Fruit fly (Drosophila melanogaster): Measurements from ENCODE around the gene CG9953.

Gene CG9953

dm6 chr3L:6943204-6943947, 26.1 kb upstream of the CG9953 start:
- TF ChIP-seq abd-A (tag; optimal IDR thresholded peaks at IDR 0.05) (peak; percentile 36), onecut (GFP tag; IDR thresholded peaks at IDR 0.05) (peak; percentile 95), scrt (GFP tag; optimal IDR thresholded peaks at IDR 0.05) (peak; percentile 15), ci (GFP tag; IDR thresholded peaks at IDR 0.05) (0 out of 3 replicates have a peak, but pooled peaks have one; percentile 10), lmd (GFP tag; IDR thresholded peaks at IDR 0.05) (no peak), Med (GFP tag) (peak; percentile 29), Kr (GFP tag; optimal IDR thresholded peaks at IDR 0.05) (peak; percentile 4), kah (GFP tag; optimal IDR thresholded peaks at IDR 0.05) (peak; percentile 8), Stat92E (GFP tag; optimal IDR thresholded peaks at IDR 0.05) (no peak), seq (GFP tag; IDR thresholded peaks at IDR 0.05) (peak; percentile 43; the same call in 1 of the 2 replicates), YL-1 (GFP tag; optimal IDR thresholded peaks at IDR 0.05) (peak; percentile 20), yki (optimal IDR thresholded peaks at IDR 0.05) (peak; percentile 28), Trl (optimal IDR thresholded peaks at IDR 0.05) (peak; percentile 82 to 86), Trl (GFP tag; optimal IDR thresholded peaks at IDR 0.05) (no peak), ewg (GFP tag; optimal IDR thresholded peaks at IDR 0.05) (peak; percentile 47), Ravus (GFP tag; IDR thresholded peaks at IDR 0.05) (no peak), unc-4 (GFP tag; IDR thresholded peaks at IDR 0.05; ENCODE audit: partially characterized antibody) (0 out of 2 replicates have a peak, but pooled peaks have one; percentile 24), Mrtf (GFP tag; IDR thresholded peaks at IDR 0.05) (no peak), cg (GFP tag; optimal IDR thresholded peaks at IDR 0.05) (peak; percentile 64), sd (tag; optimal IDR thresholded peaks at IDR 0.05) (no peak), her (GFP tag; optimal IDR thresholded peaks at IDR 0.05) (no peak), CG7928 (GFP tag; optimal IDR thresholded peaks at IDR 0.05) (peak; percentile 70), sqz (GFP tag; optimal IDR thresholded peaks at IDR 0.05) (peak; percentile 70), so (GFP tag; IDR thresholded peaks at IDR 0.05) (peak; percentile 14; the same call in 1 of the 3 replicates), gfzf (GFP tag; optimal IDR thresholded peaks at IDR 0.05) (no peak), CG4854 (GFP tag; optimal IDR thresholded peaks at IDR 0.05) (no peak), CG18262 (tag; optimal IDR thresholded peaks at IDR 0.05) (no peak), CG13287 (GFP tag; IDR thresholded peaks at IDR 0.05; ENCODE audit: partially characterized antibody) (peak; percentile 17; the same call in 1 of the 2 replicates), sens (GFP tag) (peak; percentile 58), Bdp1 (GFP tag; optimal IDR thresholded peaks at IDR 0.05) (no peak), eve (GFP tag; optimal IDR thresholded peaks at IDR 0.05) (peak in 1 of 2 experiments; percentile 4), E2f1 (GFP tag; IDR thresholded peaks at IDR 0.05) (no peak)

dm6 chr3L:6943948-6944319, 25.5 kb upstream of the CG9953 start:
- TF ChIP-seq Mad (GFP tag; optimal IDR thresholded peaks at IDR 0.05) = no peak
- no peak for TF ChIP-seq Sry-β (GFP tag; optimal IDR thresholded peaks at IDR 0.05)
- no peak for TF ChIP-seq Gug (GFP tag; IDR thresholded peaks at IDR 0.05)
- peak; percentile 9 for TF ChIP-seq CG2712 (tag; optimal IDR thresholded peaks at IDR 0.05)
- TF ChIP-seq CG17328 (GFP tag; IDR thresholded peaks at IDR 0.05) = no peak
- no peak for TF ChIP-seq Trl (optimal IDR thresholded peaks at IDR 0.05)
- no peak for TF ChIP-seq Trl (GFP tag; optimal IDR thresholded peaks at IDR 0.05)
- peak; percentile 10 for TF ChIP-seq CG13296 (GFP tag; optimal IDR thresholded peaks at IDR 0.05)
- TF ChIP-seq oc (tag; optimal IDR thresholded peaks at IDR 0.05) = no peak
- no peak for TF ChIP-seq wor (GFP tag; IDR thresholded peaks at IDR 0.05)
- peak in 1 of 2 experiments; percentile 11 for TF ChIP-seq dpn (GFP tag; optimal IDR thresholded peaks at IDR 0.05)
- no peak for TF ChIP-seq chm (GFP tag; IDR thresholded peaks at IDR 0.05)
- TF ChIP-seq vfl (GFP tag; optimal IDR thresholded peaks at IDR 0.05) = no peak
- TF ChIP-seq CG18764 (GFP tag; optimal IDR thresholded peaks at IDR 0.05) = no peak
- TF ChIP-seq CG12769 (tag; optimal IDR thresholded peaks at IDR 0.05) = peak; percentile 31
- TF ChIP-seq CG6765 (GFP tag; optimal IDR thresholded peaks at IDR 0.05) = no peak
- TF ChIP-seq CG17568 (GFP tag; optimal IDR thresholded peaks at IDR 0.05) = no peak
- peak; percentile 9 for TF ChIP-seq CG12391 (tag; optimal IDR thresholded peaks at IDR 0.05)
- 0 out of 2 replicates have a peak, but pooled peaks have one; percentile 10 for TF ChIP-seq CG32767 (GFP tag; IDR thresholded peaks at IDR 0.05)
- no peak for TF ChIP-seq fu2 (GFP tag; optimal IDR thresholded peaks at IDR 0.05)
- TF ChIP-seq CG6813 (GFP tag; optimal IDR thresholded peaks at IDR 0.05) = no peak

Data from whole organism, embryonic.